Worm (Caenorhabditis elegans): ENCODE data around the gene mrps-7.

The mrps-7 gene

DNA sequence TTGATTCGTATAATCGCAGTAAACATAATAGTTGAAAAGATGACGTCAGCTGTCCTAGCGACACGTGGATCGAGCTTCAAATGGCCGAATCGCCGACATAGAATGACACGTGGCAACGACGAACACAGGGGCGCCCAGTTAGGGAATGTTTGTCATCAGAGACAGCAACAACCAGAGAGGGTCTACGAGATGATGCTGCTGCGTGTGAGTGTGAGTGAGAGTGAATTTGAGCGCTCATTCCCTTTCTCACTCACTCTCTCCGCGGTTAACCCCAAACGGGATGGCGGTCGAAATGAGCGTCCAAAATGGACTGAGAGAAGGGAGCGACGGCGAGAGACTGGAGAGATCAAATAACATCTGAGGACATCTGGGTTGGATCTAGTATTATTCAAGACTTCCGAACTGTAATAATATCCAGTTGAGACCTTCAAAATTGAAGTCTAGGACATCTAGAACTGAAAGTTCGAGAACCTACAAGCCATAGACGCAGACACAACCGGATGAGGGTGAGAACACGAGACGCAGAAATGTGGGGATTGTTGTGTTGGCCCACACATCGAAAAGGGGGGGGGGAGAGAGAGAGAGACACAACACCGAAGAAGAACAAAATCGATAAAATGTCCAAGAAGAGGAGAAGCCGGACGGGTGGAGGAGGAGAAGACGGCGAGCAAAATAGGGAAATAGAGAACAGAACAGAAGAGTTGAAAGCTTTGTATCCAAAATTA lies 26.5 kb upstream of the mrps-7 start (continued):
- TF ChIP-seq set-16 (GFP tag; IDR thresholded peaks at IDR 0.05) (peak; percentile 46), egl-27 (tag; optimal IDR thresholded peaks at IDR 0.05) (no peak), dmd-9 (GFP tag; IDR thresholded peaks at IDR 0.05) (no peak), F10B5.3 (tag; optimal IDR thresholded peaks at IDR 0.05) (no peak), mes-2 (tag; optimal IDR thresholded peaks at IDR 0.05; ENCODE audit: poor library complexity, severe bottlenecking) (peak; percentile 74), saeg-2 (GFP tag; IDR thresholded peaks at IDR 0.05) (0 out of 2 replicates have a peak, but pooled peaks have one; percentile 5), madf-5 (GFP tag; IDR thresholded peaks at IDR 0.05) (no peak), nhr-25 (tag; optimal IDR thresholded peaks at IDR 0.05; ENCODE audit: borderline replicate concordance, insufficient read depth) (peak; percentile 82), nhr-28 (tag; optimal IDR thresholded peaks at IDR 0.05) (peak; percentile 53), mxl-3 (GFP tag; optimal IDR thresholded peaks at IDR 0.05) (peak; percentile 93)

DNA sequence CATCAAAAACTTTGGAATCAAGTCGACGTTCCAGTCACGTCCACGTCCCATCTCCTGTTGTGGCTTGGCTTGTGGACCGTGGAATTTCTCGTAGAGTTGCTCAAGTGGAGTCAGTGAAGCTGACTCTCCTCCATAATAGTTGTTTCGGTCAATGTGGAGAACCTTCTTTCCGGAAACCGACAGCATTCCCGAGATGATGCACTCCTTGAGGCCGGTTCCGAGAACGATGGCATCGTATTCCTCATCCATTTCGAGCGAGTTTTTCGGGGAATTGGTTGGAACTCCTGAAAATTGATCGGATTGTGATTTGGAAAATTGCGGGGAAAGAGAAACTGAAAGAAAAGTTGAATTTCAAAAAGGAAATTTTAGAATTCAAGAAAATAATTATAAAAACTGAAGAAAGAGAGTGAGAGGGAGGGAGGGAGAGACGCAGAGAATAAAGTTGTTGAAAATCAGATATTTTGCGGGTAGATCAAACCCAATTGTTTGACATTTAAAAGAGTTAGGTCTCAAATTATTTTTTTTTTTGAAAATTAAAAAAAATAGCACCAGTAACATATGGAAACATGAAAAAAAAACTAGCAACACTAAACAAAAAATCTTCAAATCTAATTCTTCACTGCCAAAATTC lies 25.2 kb upstream of the mrps-7 start, which contains the start of gene gdi-1:
Gene gdi-1, minus strand, starts transcription at position 286 of the 631 bp plus-strand sequence.
- no peak for TF ChIP-seq F37D6.2 (tag; optimal IDR thresholded peaks at IDR 0.05)
- no peak for TF ChIP-seq nhr-41 (GFP tag; IDR thresholded peaks at IDR 0.05)
- TF ChIP-seq daf-16 (GFP tag; optimal IDR thresholded peaks at IDR 0.05) = no peak
- peak; percentile 3 for TF ChIP-seq daf-16 (tag; optimal IDR thresholded peaks at IDR 0.05)
- no peak for TF ChIP-seq ceh-20 (GFP tag; IDR thresholded peaks at IDR 0.05)
- 0 out of 2 replicates have a peak, but pooled peaks have one; percentile 11 for TF ChIP-seq dmd-9 (GFP tag; IDR thresholded peaks at IDR 0.05)
- no peak for TF ChIP-seq lin-1 (GFP tag; IDR thresholded peaks at IDR 0.05)
- no peak for TF ChIP-seq egl-27 (tag; optimal IDR thresholded peaks at IDR 0.05)
- no peak for TF ChIP-seq spr-1 (tag; optimal IDR thresholded peaks at IDR 0.05)
- TF ChIP-seq nhr-48 (tag; optimal IDR thresholded peaks at IDR 0.05) = no peak
- TF ChIP-seq mep-1 (tag; optimal IDR thresholded peaks at IDR 0.05) = peak; percentile 23
- no peak for TF ChIP-seq rbr-2 (tag; optimal IDR thresholded peaks at IDR 0.05)
- TF ChIP-seq zag-1 (tag; optimal IDR thresholded peaks at IDR 0.05) = no peak
- TF ChIP-seq nhr-102 (tag; optimal IDR thresholded peaks at IDR 0.05) = no peak
- TF ChIP-seq madf-9 (GFP tag; conservative IDR thresholded peaks at IDR 0.05) = 0 out of 2 replicates have a peak, but pooled peaks have one; percentile 11
- peak; percentile 56 for TF ChIP-seq ama-1 (optimal IDR thresholded peaks at IDR 0.05)
- TF ChIP-seq daf-8 (GFP tag; IDR thresholded peaks at IDR 0.05) = no peak
- no peak for TF ChIP-seq ctbp-1 (GFP tag; IDR thresholded peaks at IDR 0.05)
- no peak for TF ChIP-seq dve-1 (tag; optimal IDR thresholded peaks at IDR 0.05; ENCODE audit: insufficient read depth)
- no peak for TF ChIP-seq Y105C5A.15 (GFP tag; IDR thresholded peaks at IDR 0.05)
- 0 out of 2 replicates have a peak, but pooled peaks have one; percentile 6 for TF ChIP-seq lin-38 (GFP tag; IDR thresholded peaks at IDR 0.05)

DNA sequence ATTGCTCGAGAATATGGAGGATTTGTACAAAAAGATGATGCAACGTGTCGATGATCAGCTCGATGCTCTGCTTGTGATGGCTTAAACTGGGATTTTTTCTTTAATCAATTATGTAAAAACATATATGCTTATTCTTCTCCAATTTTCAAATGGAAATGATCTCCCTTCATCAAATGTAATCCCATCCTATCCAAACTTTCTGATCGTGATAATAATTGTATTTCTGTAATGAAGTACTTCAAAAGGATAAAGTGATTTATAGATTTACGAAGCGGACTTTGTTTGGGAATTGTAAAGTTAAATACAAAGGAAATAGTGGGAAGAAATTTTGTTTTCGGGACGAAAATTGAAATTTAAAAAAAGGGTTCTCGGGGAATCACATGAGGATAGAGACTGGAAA lies 23.0 kb upstream of the mrps-7 start:
- TF ChIP-seq lin-38 (GFP tag; IDR thresholded peaks at IDR 0.05) (0 out of 2 replicates have a peak, but pooled peaks have one; percentile 17), R02D3.7 (tag; optimal IDR thresholded peaks at IDR 0.05) (no peak), spr-3 (GFP tag; optimal IDR thresholded peaks at IDR 0.05) (no peak), dve-1 (tag; optimal IDR thresholded peaks at IDR 0.05; ENCODE audit: insufficient read depth) (peak; percentile 9), mep-1 (tag; optimal IDR thresholded peaks at IDR 0.05) (peak; percentile 63), nhr-102 (tag; optimal IDR thresholded peaks at IDR 0.05) (peak; percentile 7), daf-16 (GFP tag; optimal IDR thresholded peaks at IDR 0.05) (no peak), daf-16 (tag; optimal IDR thresholded peaks at IDR 0.05) (peak; percentile 39), snpc-1.2 (GFP tag; IDR thresholded peaks at IDR 0.05) (peak; percentile 72), ama-1 (optimal IDR thresholded peaks at IDR 0.05) (peak; percentile 31), pha-4 (GFP tag; IDR thresholded peaks at IDR 0.05) (peak; percentile 41; the same call in 1 of the 2 replicates), pha-4 (tag; optimal IDR thresholded peaks at IDR 0.05) (no peak), mdt-29 (GFP tag; IDR thresholded peaks at IDR 0.05) (no peak)

Data from whole organism, L4 larva.